Worm (Caenorhabditis elegans): Measurements from ENCODE around the gene K09C8.8.

DNA sequence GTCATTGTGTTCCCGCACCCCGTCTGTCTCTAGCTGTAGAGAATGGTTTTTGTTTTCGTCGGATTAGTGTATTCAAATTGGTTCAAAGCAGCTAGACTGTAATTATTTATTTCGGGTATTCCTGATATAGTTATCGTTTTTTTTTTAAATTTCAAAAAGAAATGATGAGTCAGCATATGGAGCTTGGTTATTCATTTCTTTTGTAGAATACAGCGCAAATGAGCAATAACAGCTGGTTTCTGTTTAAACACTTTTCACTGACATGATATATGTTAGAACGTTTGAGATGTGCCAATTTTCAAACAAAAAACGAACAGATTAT, 20.1 kb downstream of the K09C8.8 start:
- TF ChIP-seq dpl-1 (GFP tag; optimal IDR thresholded peaks at IDR 0.05) (no peak), F49E8.2 (tag; optimal IDR thresholded peaks at IDR 0.05; ENCODE audit: borderline replicate concordance) (no peak), nhr-76 (tag; optimal IDR thresholded peaks at IDR 0.05) (no peak), nhr-10 (tag; optimal IDR thresholded peaks at IDR 0.05) (no peak), ama-1 (optimal IDR thresholded peaks at IDR 0.05) (no peak)
